Worm (Caenorhabditis elegans): ENCODE data around the gene T01D3.1.

Gene T01D3.1

DNA sequence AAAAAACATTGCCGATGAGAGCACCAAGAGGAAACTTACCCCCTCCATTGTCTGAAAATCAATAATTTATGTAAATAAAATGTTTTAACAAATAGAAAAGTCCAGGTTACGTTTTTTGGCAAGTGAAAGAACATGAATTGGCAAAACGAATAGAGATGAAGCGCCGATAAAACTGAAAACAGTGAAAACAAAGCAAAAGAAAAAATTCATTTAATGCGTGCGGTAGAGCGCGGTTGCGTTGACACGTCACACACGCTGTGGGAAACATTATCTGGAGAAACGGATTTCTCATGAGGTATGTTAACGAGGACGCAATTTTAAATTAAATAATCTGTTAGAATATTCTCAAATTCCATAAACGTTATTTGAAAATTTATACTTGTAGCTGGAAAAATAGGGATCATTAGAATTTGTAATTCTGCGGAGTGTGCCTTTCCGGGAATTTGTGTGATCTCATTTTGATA lies 25.6 kb downstream of the T01D3.1 start, which contains the start of gene zipt-9:
Gene zipt-9 (minus strand): TSS at position 51 of the 464 bp plus-strand sequence.
- TF ChIP-seq nfyb-1 (GFP tag; IDR thresholded peaks at IDR 0.05) (no peak), dpff-1 (tag; optimal IDR thresholded peaks at IDR 0.05) (no peak), Y53F4B.3 (GFP tag; IDR thresholded peaks at IDR 0.05) (no peak), ztf-26 (tag; optimal IDR thresholded peaks at IDR 0.05) (no peak), mel-28 (tag; optimal IDR thresholded peaks at IDR 0.05; ENCODE audit: borderline replicate concordance) (no peak), F49E8.2 (tag; optimal IDR thresholded peaks at IDR 0.05; ENCODE audit: insufficient read depth) (peak; percentile 22), ztf-3 (GFP tag; optimal IDR thresholded peaks at IDR 0.05) (no peak), hsf-1 (GFP tag; IDR thresholded peaks at IDR 0.05) (no peak), F33H1.4 (GFP tag; IDR thresholded peaks at IDR 0.05) (peak; percentile 15; the same call in 1 of the 2 replicates), aptf-3 (GFP tag; IDR thresholded peaks at IDR 0.05) (no peak), repo-1 (tag; optimal IDR thresholded peaks at IDR 0.05) (no peak), pha-4 (tag; optimal IDR thresholded peaks at IDR 0.05) (no peak), let-607 (tag; optimal IDR thresholded peaks at IDR 0.05) (peak in 1 of 2 experiments; percentile 44), somi-1 (GFP tag; optimal IDR thresholded peaks at IDR 0.05) (peak; percentile 24), nhr-27 (tag; optimal IDR thresholded peaks at IDR 0.05) (no peak), snpc-4 (GFP tag; optimal IDR thresholded peaks at IDR 0.05) (no peak), snpc-4 (tag; optimal IDR thresholded peaks at IDR 0.05) (peak in 2 of 4 experiments; percentile 16 to 63), ccch-3 (GFP tag; optimal IDR thresholded peaks at IDR 0.05) (peak; percentile 64), cebp-2 (GFP tag; IDR thresholded peaks at IDR 0.05) (no peak), K11D2.4 (GFP tag; IDR thresholded peaks at IDR 0.05) (0 out of 2 replicates have a peak, but pooled peaks have one; percentile 28), attf-3 (GFP tag; conservative IDR thresholded peaks at IDR 0.05) (peak; percentile 64; the same call in 1 of the 2 replicates), cebp-1 (GFP tag; IDR thresholded peaks at IDR 0.05) (no peak), cebp-1 (tag; optimal IDR thresholded peaks at IDR 0.05) (no peak), mes-4 (tag; optimal IDR thresholded peaks at IDR 0.05) (no peak), nhr-179 (tag; optimal IDR thresholded peaks at IDR 0.05) (no peak), nhr-80 (tag; optimal IDR thresholded peaks at IDR 0.05) (peak; percentile 49), lin-35 (GFP tag; optimal IDR thresholded peaks at IDR 0.05) (no peak), lsl-1 (GFP tag; optimal IDR thresholded peaks at IDR 0.05) (peak; percentile 57), D2030.7 (GFP tag; IDR thresholded peaks at IDR 0.05) (peak; percentile 47; the same call in 1 of the 2 replicates), ceh-100 (GFP tag; IDR thresholded peaks at IDR 0.05) (peak; percentile 98), F57C9.4 (tag; optimal IDR thresholded peaks at IDR 0.05) (no peak), ceh-79 (tag; optimal IDR thresholded peaks at IDR 0.05) (no peak), F39B2.1 (GFP tag; IDR thresholded peaks at IDR 0.05) (no peak), lin-54 (GFP tag; optimal IDR thresholded peaks at IDR 0.05) (peak; percentile 58), hrde-1 (tag; optimal IDR thresholded peaks at IDR 0.05; ENCODE audit: borderline replicate concordance) (no peak), ZK185.1 (tag; optimal IDR thresholded peaks at IDR 0.05; ENCODE audit: poor library complexity, severe bottlenecking) (peak; percentile 84), F55B11.4 (tag; optimal IDR thresholded peaks at IDR 0.05; ENCODE audit: borderline replicate concordance, insufficient read depth) (no peak), Y79H2A.3 (GFP tag; conservative IDR thresholded peaks at IDR 0.05) (no peak), let-526 (GFP tag; IDR thresholded peaks at IDR 0.05) (no peak), efl-1 (GFP tag; optimal IDR thresholded peaks at IDR 0.05) (peak; percentile 27), sdz-38 (tag; optimal IDR thresholded peaks at IDR 0.05) (no peak), mxl-1 (tag; optimal IDR thresholded peaks at IDR 0.05) (no peak), snpc-3.4 (tag; optimal IDR thresholded peaks at IDR 0.05) (no peak), madf-3 (GFP tag; IDR thresholded peaks at IDR 0.05) (no peak), Y67H2A.10 (GFP tag; conservative IDR thresholded peaks at IDR 0.05) (no peak), rcor-1 (GFP tag; IDR thresholded peaks at IDR 0.05) (0 out of 2 replicates have a peak, but pooled peaks have one; percentile 16), ama-1 (optimal IDR thresholded peaks at IDR 0.05) (no peak), ama-1 (GFP tag; optimal IDR thresholded peaks at IDR 0.05) (no peak), C06A6.2 (GFP tag; conservative IDR thresholded peaks at IDR 0.05) (no peak)

Data from whole organism, young adult.